Fruit fly (Drosophila melanogaster) whole organism, embryonic: ENCODE results near the gene ida.

Experiments
- Asciz ChIP-seq: fragments of 200-800 bp; sonication (Bioruptor generic); optimal IDR thresholded peaks from 2 replicates; lab custom pipeline; 2017; ENCODE audit warnings: missing biosample characterization, mild to moderate bottlenecking, missing genetic modification characterization, missing genetic modification reagents
- CG10147 ChIP-seq: fragments of 200-800 bp; sonication (Bioruptor generic); optimal IDR thresholded peaks from 2 replicates; lab custom pipeline; 2019; ENCODE audit warnings: missing biosample characterization, mild to moderate bottlenecking, missing genetic modification characterization, moderate library complexity
- CG11093 ChIP-seq: fragments of 200-800 bp; sonication (Bioruptor generic); IDR thresholded peaks from 3 replicates; pipeline ENCODE4 v1.3.6; 2022; ENCODE audit warnings: missing biosample characterization, missing genetic modification characterization
- CG1233 ChIP-seq: fragments of 200-800 bp; sonication (Bioruptor generic); optimal IDR thresholded peaks from 4 replicates; lab custom pipeline; 2018; ENCODE audit warnings: missing biosample characterization, mild to moderate bottlenecking, missing genetic modification characterization
- CG15514 ChIP-seq: fragments of 200-800 bp; sonication (Bioruptor generic); optimal IDR thresholded peaks from 3 replicates; lab custom pipeline; 2017; ENCODE audit warnings: missing biosample characterization, missing genetic modification characterization, mild to moderate bottlenecking, moderate library complexity, missing genetic modification reagents
- CG1602 ChIP-seq: fragments of 200-800 bp; sonication (Bioruptor generic); optimal IDR thresholded peaks from 3 replicates; lab custom pipeline; 2016; ENCODE audit warnings: missing biosample characterization, missing genetic modification characterization
- CG16813 ChIP-seq: fragments of 200-800 bp; sonication (Bioruptor generic); IDR thresholded peaks from 3 replicates; pipeline ENCODE4 v1.3.6; 2022; ENCODE audit warnings: missing biosample characterization, missing genetic modification characterization; ENCODE audit not compliant: partially characterized antibody
- CG17568 ChIP-seq: fragments of 200-800 bp; sonication (Bioruptor generic); optimal IDR thresholded peaks from 2 replicates; lab custom pipeline; 2018; ENCODE audit warnings: missing biosample characterization, mild to moderate bottlenecking, missing genetic modification characterization, moderate library complexity
- CG18619 ChIP-seq: fragments of 200-800 bp; sonication (Bioruptor generic); optimal IDR thresholded peaks from 3 replicates; lab custom pipeline; 2017; ENCODE audit warnings: missing biosample characterization, mild to moderate bottlenecking, missing genetic modification characterization
- CG32532 ChIP-seq: fragments of 200-800 bp; sonication (Bioruptor generic); IDR thresholded peaks from 2 replicates; pipeline ENCODE4 v1.3.6; 2022; ENCODE audit warnings: missing biosample characterization, missing genetic modification characterization
- CG3838 ChIP-seq: fragments of 200-800 bp; sonication (Bioruptor generic); optimal IDR thresholded peaks from 3 replicates; lab custom pipeline; 2016; ENCODE audit warnings: missing biosample characterization, missing genetic modification characterization
- CG4707 ChIP-seq: fragments of 200-800 bp; sonication (Bioruptor generic); optimal IDR thresholded peaks from 2 replicates; lab custom pipeline; 2018; ENCODE audit warnings: missing biosample characterization, mild to moderate bottlenecking, missing genetic modification characterization, moderate library complexity
- CG6765 ChIP-seq: fragments of 200-800 bp; sonication (Bioruptor generic); optimal IDR thresholded peaks from 3 replicates; lab custom pipeline; 2017; ENCODE audit warnings: missing biosample characterization, mild to moderate bottlenecking, missing genetic modification characterization
- CG6813 ChIP-seq: fragments of 200-800 bp; sonication (Bioruptor generic); optimal IDR thresholded peaks from 2 replicates; lab custom pipeline; 2017; ENCODE audit warnings: missing biosample characterization, missing genetic modification characterization, mild to moderate bottlenecking, moderate library complexity, missing genetic modification reagents
- CG6854 ChIP-seq: fragments of 200-800 bp; sonication (Bioruptor generic); optimal IDR thresholded peaks from 3 replicates; lab custom pipeline; 2017; ENCODE audit warnings: missing biosample characterization, mild to moderate bottlenecking, missing genetic modification characterization
- CG8290 ChIP-seq, 3 experiments: fragments of 200-800 bp; sonication (Bioruptor generic); optimal IDR thresholded peaks; 2 replicates each; lab custom pipeline; 2016 to 2019; ENCODE audit warnings: missing biosample characterization in 3 of 3, missing genetic modification characterization in 3 of 3, mild to moderate bottlenecking in 2 of 3, moderate library complexity in 1 of 3
- CG9437 ChIP-seq: fragments of 200-800 bp; sonication (Bioruptor generic); optimal IDR thresholded peaks from 2 replicates; lab custom pipeline; 2018; ENCODE audit warnings: missing biosample characterization, mild to moderate bottlenecking, missing genetic modification characterization
- CG9817 ChIP-seq: fragments of 200-800 bp; sonication (Bioruptor generic); optimal IDR thresholded peaks from 2 replicates; lab custom pipeline; 2018; ENCODE audit warnings: missing biosample characterization, mild to moderate bottlenecking, missing genetic modification characterization, moderate library complexity
- Doc3 ChIP-seq: fragments of 200-800 bp; sonication (Bioruptor generic); IDR thresholded peaks from 3 replicates; pipeline ENCODE4 v1.3.6; 2022; ENCODE audit warnings: missing biosample characterization, missing genetic modification characterization; ENCODE audit not compliant: partially characterized antibody
- Fer2 ChIP-seq: fragments of 200-800 bp; sonication (Bioruptor generic); optimal IDR thresholded peaks from 2 replicates; lab custom pipeline; 2018; ENCODE audit warnings: missing biosample characterization, mild to moderate bottlenecking, missing genetic modification characterization, moderate library complexity
- Fer3 ChIP-seq: fragments of 200-800 bp; sonication (Bioruptor generic); optimal IDR thresholded peaks from 2 replicates; lab custom pipeline; 2018; ENCODE audit warnings: missing biosample characterization, mild to moderate bottlenecking, missing genetic modification characterization, moderate library complexity
- Hr39 ChIP-seq: fragments of >200 bp; optimal IDR thresholded peaks from 2 replicates; lab custom pipeline; 2017
- Jarid2 ChIP-seq: fragments of 200-800 bp; sonication (Bioruptor generic); optimal IDR thresholded peaks from 3 replicates; lab custom pipeline; 2017; ENCODE audit warnings: mild to moderate bottlenecking, missing biosample characterization, missing genetic modification reagents, missing genetic modification characterization
- NfI ChIP-seq: fragments of 200-800 bp; sonication (Bioruptor generic); optimal IDR thresholded peaks from 3 replicates; lab custom pipeline; 2018; ENCODE audit warnings: missing biosample characterization, mild to moderate bottlenecking, missing genetic modification characterization, moderate library complexity
- Rx ChIP-seq: fragments of 200-800 bp; sonication (Bioruptor generic); IDR thresholded peaks from 2 replicates; pipeline ENCODE4 v1.3.6; 2022; ENCODE audit warnings: missing biosample characterization, missing genetic modification characterization
- Taf1 ChIP-seq: fragments of 200-800 bp; sonication (Bioruptor generic); IDR thresholded peaks from 2 replicates; pipeline ENCODE4 v1.3.6; 2022; ENCODE audit warnings: missing biosample characterization, missing genetic modification characterization
- Vsx1 ChIP-seq: fragments of 200-800 bp; sonication (Bioruptor generic); optimal IDR thresholded peaks from 2 replicates; lab custom pipeline; 2017; ENCODE audit warnings: missing biosample characterization, mild to moderate bottlenecking, missing genetic modification characterization, missing genetic modification reagents
- ap ChIP-seq: fragments of 200-800 bp; sonication (Bioruptor generic); IDR thresholded peaks from 2 replicates; pipeline ENCODE4 v1.3.6; 2022; ENCODE audit warnings: missing biosample characterization, missing genetic modification characterization
- caup ChIP-seq: fragments of 200-800 bp; sonication (Bioruptor generic); optimal IDR thresholded peaks from 3 replicates; lab custom pipeline; 2017; ENCODE audit warnings: missing biosample characterization, mild to moderate bottlenecking, missing genetic modification characterization, moderate library complexity; ENCODE audit not compliant: severe bottlenecking
- cg ChIP-seq: fragments of 200-800 bp; sonication (Bioruptor generic); optimal IDR thresholded peaks from 3 replicates; lab custom pipeline; 2019; ENCODE audit warnings: missing biosample characterization, mild to moderate bottlenecking, missing genetic modification characterization, moderate library complexity
- chif ChIP-seq, 2 experiments: fragments of 200-800 bp; sonication (Bioruptor generic); optimal IDR thresholded peaks; 3 replicates each; lab custom pipeline; 2016; ENCODE audit warnings: missing biosample characterization in 2 of 2, missing genetic modification characterization in 2 of 2
- chn ChIP-seq: fragments of 200-800 bp; sonication (Bioruptor generic); optimal IDR thresholded peaks from 2 replicates; lab custom pipeline; 2016; ENCODE audit warnings: missing biosample characterization, missing genetic modification characterization
- dan ChIP-seq: fragments of 200-800 bp; sonication (Bioruptor generic); IDR thresholded peaks from 2 replicates; pipeline ENCODE4 v1.3.6; 2022; ENCODE audit warnings: missing biosample characterization, missing genetic modification characterization
- dati ChIP-seq: fragments of 200-800 bp; sonication (Bioruptor generic); IDR thresholded peaks from 2 replicates; pipeline ENCODE4 v1.3.6; 2022; ENCODE audit warnings: missing biosample characterization, missing genetic modification characterization
- fd3F ChIP-seq: fragments of 200-800 bp; sonication (Bioruptor generic); optimal IDR thresholded peaks from 2 replicates; lab custom pipeline; 2018; ENCODE audit warnings: missing biosample characterization, mild to moderate bottlenecking, missing genetic modification characterization, moderate library complexity
- fu2 ChIP-seq: fragments of 200-800 bp; sonication (Bioruptor generic); optimal IDR thresholded peaks from 2 replicates; lab custom pipeline; 2016; ENCODE audit warnings: missing biosample characterization, missing genetic modification characterization
- gt ChIP-seq: fragments of 200-800 bp; sonication (Bioruptor generic); IDR thresholded peaks from 2 replicates; pipeline ENCODE4 v1.3.6; 2022; ENCODE audit warnings: missing biosample characterization, missing genetic modification characterization
- hbn ChIP-seq: fragments of 200-800 bp; sonication (Bioruptor generic); IDR thresholded peaks from 2 replicates; pipeline ENCODE4 v1.3.6; 2022; ENCODE audit warnings: missing biosample characterization, missing genetic modification characterization; ENCODE audit not compliant: partially characterized antibody
- jing ChIP-seq: fragments of 200-800 bp; sonication (Bioruptor generic); optimal IDR thresholded peaks from 2 replicates; lab custom pipeline; 2018; ENCODE audit warnings: missing biosample characterization, mild to moderate bottlenecking, missing genetic modification characterization
- kni ChIP-seq: fragments of 200-800 bp; sonication (Bioruptor generic); optimal IDR thresholded peaks from 3 replicates; lab custom pipeline; 2017; ENCODE audit warnings: mild to moderate bottlenecking, missing biosample characterization, missing genetic modification reagents, missing genetic modification characterization
- lola ChIP-seq, 3 experiments: fragments of >200 bp in 2 of 3; fragments of 200-800 bp in 1 of 3; sonication (Bioruptor generic) in 1 of 3; optimal IDR thresholded peaks; 2 replicates each; lab custom pipeline; 2017 to 2019; ENCODE audit warnings: missing biosample characterization in 3 of 3, missing genetic modification characterization in 3 of 3, mild to moderate bottlenecking in 1 of 3, moderate library complexity in 1 of 3
- odd ChIP-seq: fragments of 200-800 bp; sonication (Bioruptor generic); optimal IDR thresholded peaks from 2 replicates; lab custom pipeline; 2017; ENCODE audit warnings: missing biosample characterization, mild to moderate bottlenecking, missing genetic modification characterization
- p53 ChIP-seq: fragments of 200-800 bp; sonication (Bioruptor generic); optimal IDR thresholded peaks from 2 replicates; lab custom pipeline; 2016; ENCODE audit warnings: missing biosample characterization, missing genetic modification characterization
- tap ChIP-seq: fragments of 200-800 bp; optimal IDR thresholded peaks from 3 replicates; lab custom pipeline; 2019; ENCODE audit warnings: missing biosample characterization, mild to moderate bottlenecking, missing genetic modification characterization, moderate library complexity
- ttk ChIP-seq: fragments of 200-800 bp; sonication (Bioruptor generic); IDR thresholded peaks from 2 replicates; pipeline ENCODE4 v2.1.2; 2022; ENCODE audit warnings: missing biosample characterization, missing genetic modification characterization
- wdn ChIP-seq: fragments of 200-800 bp; sonication (Bioruptor generic); IDR thresholded peaks from 2 replicates; pipeline ENCODE4 v1.3.6; 2022; ENCODE audit warnings: missing biosample characterization, missing genetic modification characterization
- wor ChIP-seq: fragments of 200-800 bp; sonication (Bioruptor generic); IDR thresholded peaks from 2 replicates; pipeline ENCODE4 v1.3.6; 2022; ENCODE audit warnings: missing biosample characterization, missing genetic modification characterization
- zf30C ChIP-seq: fragments of 200-800 bp; sonication (Bioruptor generic); optimal IDR thresholded peaks from 3 replicates; lab custom pipeline; 2018; ENCODE audit warnings: missing biosample characterization, mild to moderate bottlenecking, missing genetic modification characterization
- zfh2 ChIP-seq: fragments of 200-800 bp; sonication (Bioruptor generic); optimal IDR thresholded peaks from 2 replicates; lab custom pipeline; 2016; ENCODE audit warnings: missing biosample characterization, missing genetic modification characterization

The ida gene

DNA sequence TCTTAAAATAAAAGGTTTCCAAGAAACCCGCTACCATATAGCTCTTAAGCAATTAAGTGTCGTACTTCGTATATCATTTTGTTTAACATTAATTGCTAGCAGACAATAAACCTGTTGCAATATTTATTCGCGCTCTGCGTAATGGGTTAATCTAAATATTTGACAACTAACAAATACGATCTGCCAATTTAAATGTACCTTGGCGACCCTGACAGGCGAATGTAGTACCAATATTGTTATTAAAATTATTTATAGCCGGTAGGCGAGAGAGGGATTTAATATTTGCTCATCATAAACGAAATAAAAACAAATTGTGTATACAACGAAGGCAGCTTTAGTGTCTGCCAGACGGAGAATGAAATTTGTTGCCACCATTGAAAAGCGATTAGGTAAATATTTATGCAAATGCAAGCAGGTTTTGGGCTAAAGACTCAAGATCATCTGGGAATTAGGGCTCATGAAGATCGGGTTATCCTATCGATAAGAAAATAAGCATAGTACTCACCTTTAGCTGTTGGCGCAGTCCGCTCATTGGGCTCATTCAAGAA lies 27.7 kb downstream of the ida start (continued):
- no peak for TF ChIP-seq fu2
- no peak for TF ChIP-seq dan (GFP tag; lab: Robert Waterston, UW)
- no peak for TF ChIP-seq Taf1 (GFP tag; lab: Robert Waterston, UW)
- no peak for TF ChIP-seq kni
- no peak for TF ChIP-seq CG1602 (GFP tag; lab: Kevin White, UChicago)
- TF ChIP-seq zfh2 (GFP tag; lab: Kevin White, UChicago): no peak
- TF ChIP-seq hbn (GFP tag; lab: Robert Waterston, UW): no peak
- no peak for TF ChIP-seq ttk (GFP tag; lab: Robert Waterston, UW)
- no peak for TF ChIP-seq gt
- peak; percentile 23 for TF ChIP-seq CG6765 (GFP tag; lab: Kevin White, UChicago)
- no peak for TF ChIP-seq Jarid2 (GFP tag; lab: Kevin White, UChicago)
- TF ChIP-seq CG32532 (GFP tag; lab: Robert Waterston, UW): no peak
- no peak for TF ChIP-seq CG8290 (GFP tag; optimal IDR thresholded peaks at IDR 0.05; lab: Kevin White, UChicago)
- TF ChIP-seq CG8290 (tag; optimal IDR thresholded peaks at IDR 0.05; lab: Kevin White, UChicago): peak in 1 of 2 experiments; percentile 81
- TF ChIP-seq Hr39 (lab: Kevin White, UChicago): no peak
- no peak for TF ChIP-seq Rx
- TF ChIP-seq ap (GFP tag; lab: Robert Waterston, UW): no peak
- TF ChIP-seq CG9437: no peak
- no peak for TF ChIP-seq CG10147 (GFP tag; lab: Kevin White, UChicago)
- peak; percentile 21 for TF ChIP-seq CG1233 (GFP tag; lab: Kevin White, UChicago)
- no peak for TF ChIP-seq zf30C
- TF ChIP-seq lola (GFP tag; optimal IDR thresholded peaks at IDR 0.05; lab: Kevin White, UChicago): no peak
- no peak for TF ChIP-seq p53
- TF ChIP-seq chif (GFP tag; optimal IDR thresholded peaks at IDR 0.05; lab: Kevin White, UChicago): no peak
- no peak for TF ChIP-seq CG3838 (GFP tag; lab: Kevin White, UChicago)
- TF ChIP-seq NfI: peak; percentile 22
- TF ChIP-seq caup (GFP tag; lab: Kevin White, UChicago): peak; percentile 77
- TF ChIP-seq dati: no peak
- TF ChIP-seq jing (GFP tag; lab: Kevin White, UChicago): no peak
- TF ChIP-seq chn (GFP tag; lab: Kevin White, UChicago): no peak
- TF ChIP-seq wdn (GFP tag; lab: Robert Waterston, UW): no peak
- TF ChIP-seq Vsx1 (GFP tag; lab: Kevin White, UChicago): peak; percentile 17
- TF ChIP-seq CG9817 (tag; lab: Kevin White, UChicago): no peak
- TF ChIP-seq Asciz (GFP tag; lab: Kevin White, UChicago): peak; percentile 7
- no peak for TF ChIP-seq cg
- no peak for TF ChIP-seq Doc3 (GFP tag; lab: Robert Waterston, UW)
- TF ChIP-seq tap (tag; lab: Kevin White, UChicago): no peak
- peak; percentile 54 for TF ChIP-seq CG17568
- TF ChIP-seq CG6854 (GFP tag; lab: Kevin White, UChicago): peak; percentile 41
- TF ChIP-seq CG11093 (GFP tag; lab: Robert Waterston, UW): no peak
- TF ChIP-seq CG18619 (GFP tag; lab: Kevin White, UChicago): peak; percentile 16
- TF ChIP-seq CG16813 (GFP tag; lab: Robert Waterston, UW): no peak
- peak; percentile 51 for TF ChIP-seq fd3F (GFP tag; lab: Kevin White, UChicago)
- peak; percentile 48 for TF ChIP-seq CG6813
- TF ChIP-seq Fer3: peak; percentile 71
- no peak for TF ChIP-seq wor
- peak; percentile 9 for TF ChIP-seq Fer2 (tag; lab: Kevin White, UChicago)
- peak; percentile 64 for TF ChIP-seq CG15514 (GFP tag; lab: Kevin White, UChicago)
- TF ChIP-seq odd (GFP tag; lab: Kevin White, UChicago): peak; percentile 23
- no peak for TF ChIP-seq CG4707 (GFP tag; lab: Kevin White, UChicago)
